Worm (Caenorhabditis elegans) whole organism, young adult: ENCODE data around the gene crh-1.

ENCODE experiments used
- B0336.3 ChIP-seq: fragments of 200-800 bp; sonication (Bioruptor generic); IDR thresholded peaks from 2 replicates; pipeline ENCODE4 v1.3.6; 2022; ENCODE audit warnings: missing genetic modification characterization, missing compliant biosample characterization
- F22D6.2 ChIP-seq: sonication (generic microtip); optimal IDR thresholded peaks from 2 replicates; lab custom pipeline; 2016; ENCODE audit warnings: mild to moderate bottlenecking, missing genetic modification characterization, missing compliant biosample characterization
- F33H1.4 ChIP-seq: fragments of 200-800 bp; sonication (Bioruptor generic); IDR thresholded peaks from 2 replicates; pipeline ENCODE4 v1.3.6; 2022; ENCODE audit warnings: missing genetic modification reagents, missing genetic modification characterization, missing compliant biosample characterization
- F49E8.2 ChIP-seq: sonication (generic microtip); optimal IDR thresholded peaks from 3 replicates; lab custom pipeline; 2017; ENCODE audit warnings: missing genetic modification characterization, mild to moderate bottlenecking, missing compliant biosample characterization, antibody characterized with exemption, moderate library complexity; ENCODE audit not compliant: insufficient read depth
- F55B11.4 ChIP-seq: sonication (generic microtip); optimal IDR thresholded peaks from 2 replicates; lab custom pipeline; 2016; ENCODE audit warnings: missing compliant biosample characterization, missing genetic modification characterization, borderline replicate concordance; ENCODE audit not compliant: insufficient read depth
- K11D2.4 ChIP-seq: fragments of 200-800 bp; sonication (Bioruptor generic); IDR thresholded peaks from 2 replicates; pipeline ENCODE4 v1.3.6; 2022; ENCODE audit warnings: missing genetic modification reagents, missing genetic modification characterization, missing compliant biosample characterization
- Y53F4B.3 ChIP-seq: fragments of 200-800 bp; sonication (Bioruptor generic); IDR thresholded peaks from 2 replicates; pipeline ENCODE4 v1.3.6; 2022; ENCODE audit warnings: missing genetic modification reagents, missing genetic modification characterization, missing compliant biosample characterization
- Y56A3A.18 ChIP-seq: fragments of 200-800 bp; sonication (Bioruptor generic); IDR thresholded peaks from 2 replicates; pipeline ENCODE4 v1.3.6; 2022; ENCODE audit warnings: missing genetic modification reagents, missing genetic modification characterization, missing compliant biosample characterization
- ZK185.1 ChIP-seq: sonication (generic microtip); optimal IDR thresholded peaks from 2 replicates; lab custom pipeline; 2016; ENCODE audit warnings: mild to moderate bottlenecking, missing genetic modification characterization, missing compliant biosample characterization; ENCODE audit not compliant: poor library complexity, severe bottlenecking
- atf-7 ChIP-seq: sonication (generic microtip); optimal IDR thresholded peaks from 2 replicates; lab custom pipeline; 2017; ENCODE audit warnings: mild to moderate bottlenecking, missing genetic modification characterization, missing compliant biosample characterization
- attf-5 ChIP-seq: fragments of 200-800 bp; sonication (Bioruptor generic); optimal IDR thresholded peaks from 2 replicates; lab custom pipeline; 2018; ENCODE audit warnings: mild to moderate bottlenecking, missing genetic modification characterization, missing compliant biosample characterization
- cebp-1 ChIP-seq, 2 experiments: fragments of 200-800 bp in 1 of 2; sonication (Bioruptor generic) in 1 of 2; sonication (generic microtip) in 1 of 2; IDR thresholded peaks in 1 of 2; optimal IDR thresholded peaks in 1 of 2; 2 replicates each; pipeline versions ENCODE4 v1.3.6 to Lab custom; 2017 to 2022; ENCODE audit warnings: missing compliant biosample characterization in 2 of 2, missing genetic modification characterization in 2 of 2, mild to moderate bottlenecking in 1 of 2, missing genetic modification reagents in 1 of 2, moderate library complexity in 1 of 2
- cebp-2 ChIP-seq: fragments of 200-800 bp; sonication (Bioruptor generic); IDR thresholded peaks from 2 replicates; pipeline ENCODE4 v1.3.6; 2022; ENCODE audit warnings: missing genetic modification characterization, missing compliant biosample characterization
- ceh-100 ChIP-seq: fragments of 200-800 bp; sonication (Bioruptor generic); IDR thresholded peaks from 2 replicates; pipeline ENCODE4 v1.3.6; 2022; ENCODE audit warnings: missing genetic modification reagents, missing genetic modification characterization, missing compliant biosample characterization
- ceh-40 ChIP-seq: fragments of 200-800 bp; sonication (Bioruptor generic); IDR thresholded peaks from 2 replicates; pipeline ENCODE4 v1.3.6; 2022; ENCODE audit warnings: missing genetic modification characterization, missing compliant biosample characterization
- dox-1 ChIP-seq: fragments of 200-800 bp; sonication (Bioruptor generic); IDR thresholded peaks from 2 replicates; pipeline ENCODE4 v1.3.6; 2022; ENCODE audit warnings: missing genetic modification reagents, missing genetic modification characterization, missing compliant biosample characterization
- ekl-4 ChIP-seq: fragments of 200-800 bp; sonication (Bioruptor generic); IDR thresholded peaks from 2 replicates; pipeline ENCODE4 v1.3.6; 2022; ENCODE audit warnings: missing genetic modification reagents, missing genetic modification characterization, missing compliant biosample characterization
- fkh-3 ChIP-seq: sonication (generic microtip); optimal IDR thresholded peaks from 2 replicates; lab custom pipeline; 2016; ENCODE audit warnings: mild to moderate bottlenecking, missing genetic modification characterization, missing compliant biosample characterization
- hrde-1 ChIP-seq: sonication (generic microtip); optimal IDR thresholded peaks from 2 replicates; lab custom pipeline; 2016; ENCODE audit warnings: missing genetic modification characterization, mild to moderate bottlenecking, missing compliant biosample characterization, moderate library complexity, missing genotype, missing genetic modification reagents, borderline replicate concordance
- let-526 ChIP-seq: fragments of 200-800 bp; sonication (Bioruptor generic); IDR thresholded peaks from 2 replicates; pipeline ENCODE4 v1.3.6; 2022; ENCODE audit warnings: missing genetic modification reagents, missing genetic modification characterization, missing compliant biosample characterization
- let-607 ChIP-seq, 2 experiments: fragments of 200-800 bp in 1 of 2; sonication (Bioruptor generic) in 1 of 2; sonication (generic microtip) in 1 of 2; optimal IDR thresholded peaks; 2 replicates each; lab custom pipeline; 2016 to 2018; ENCODE audit warnings: mild to moderate bottlenecking in 2 of 2, missing compliant biosample characterization in 2 of 2, missing genetic modification characterization in 2 of 2, moderate library complexity in 2 of 2, missing genotype in 1 of 2
- lin-35 ChIP-seq, 3 experiments: fragments of 150-350 bp in 2 of 3; sonication (generic microtip) in 1 of 3; optimal IDR thresholded peaks; 2 replicates each; lab custom pipeline; 2014 to 2018; ENCODE audit warnings: missing biosample characterization in 3 of 3, missing genetic modification characterization in 3 of 3, missing genetic modification reagents in 3 of 3
- lin-40 ChIP-seq: sonication (generic microtip); optimal IDR thresholded peaks from 2 replicates; lab custom pipeline; 2016; ENCODE audit warnings: missing genetic modification characterization, mild to moderate bottlenecking, missing compliant biosample characterization, missing genotype, missing genetic modification reagents
- lin-54 ChIP-seq: fragments of 200-800 bp; sonication (Bioruptor generic); optimal IDR thresholded peaks from 2 replicates; lab custom pipeline; 2018; ENCODE audit warnings: mild to moderate bottlenecking, missing genetic modification characterization, missing compliant biosample characterization
- madf-10 ChIP-seq: sonication (generic microtip); optimal IDR thresholded peaks from 2 replicates; lab custom pipeline; 2016; ENCODE audit warnings: mild to moderate bottlenecking, missing genetic modification characterization, missing compliant biosample characterization
- mcd-1 ChIP-seq: fragments of 200-800 bp; sonication (Bioruptor generic); IDR thresholded peaks from 2 replicates; pipeline ENCODE4 v1.3.6; 2022; ENCODE audit warnings: missing genetic modification reagents, missing genetic modification characterization, missing compliant biosample characterization
- mel-28 ChIP-seq: sonication (generic microtip); optimal IDR thresholded peaks from 2 replicates; lab custom pipeline; 2016; ENCODE audit warnings: borderline replicate concordance, mild to moderate bottlenecking, missing genetic modification characterization, missing compliant biosample characterization
- nfyb-1 ChIP-seq: fragments of 200-800 bp; sonication (Bioruptor generic); IDR thresholded peaks from 2 replicates; pipeline ENCODE4 v1.3.6; 2022; ENCODE audit warnings: missing genetic modification reagents, missing genetic modification characterization, missing compliant biosample characterization
- nhr-80 ChIP-seq: sonication (generic microtip); optimal IDR thresholded peaks from 2 replicates; lab custom pipeline; 2016; ENCODE audit warnings: missing genetic modification characterization, missing compliant biosample characterization
- nhr-90 ChIP-seq: sonication (generic microtip); optimal IDR thresholded peaks from 2 replicates; lab custom pipeline; 2016; ENCODE audit warnings: missing genotype, mild to moderate bottlenecking, missing genetic modification characterization, missing compliant biosample characterization
- pha-4 ChIP-seq: fragments of 150-350 bp; sonication (generic microtip); optimal IDR thresholded peaks from 2 replicates; lab custom pipeline; 2014; ENCODE audit warnings: missing biosample characterization, missing genetic modification reagents, missing genetic modification characterization
- rcor-1 ChIP-seq: fragments of 200-800 bp; sonication (Bioruptor generic); IDR thresholded peaks from 2 replicates; pipeline ENCODE4 v1.3.6; 2022; ENCODE audit warnings: missing genetic modification reagents, missing genetic modification characterization, missing compliant biosample characterization
- snpc-1.1 ChIP-seq: sonication (generic microtip); optimal IDR thresholded peaks from 2 replicates; lab custom pipeline; 2017; ENCODE audit warnings: missing genetic modification characterization, mild to moderate bottlenecking, missing compliant biosample characterization, antibody characterized with exemption, moderate library complexity, missing genotype, missing genetic modification reagents; ENCODE audit not compliant: insufficient read depth
- snpc-4 ChIP-seq, 5 experiments: fragments of 150-350 bp in 1 of 5; sonication (generic microtip) in 4 of 5; optimal IDR thresholded peaks; 2 replicates each; lab custom pipeline; 2014 to 2018; ENCODE audit warnings: missing genetic modification characterization in 5 of 5, missing biosample characterization in 3 of 5, antibody characterized with exemption in 2 of 5, mild to moderate bottlenecking in 2 of 5, missing compliant biosample characterization in 2 of 5, missing genotype in 2 of 5, moderate library complexity in 2 of 5, missing genetic modification reagents in 1 of 5
- somi-1 ChIP-seq: fragments of 200-800 bp; sonication (Bioruptor generic); optimal IDR thresholded peaks from 2 replicates; lab custom pipeline; 2018; ENCODE audit warnings: mild to moderate bottlenecking, missing genetic modification characterization, missing compliant biosample characterization
- tbp1 ChIP-seq: fragments of 200-800 bp; sonication (Bioruptor generic); optimal IDR thresholded peaks from 2 replicates; lab custom pipeline; 2018; ENCODE audit warnings: mild to moderate bottlenecking, missing genetic modification characterization, missing compliant biosample characterization
- unc-130 ChIP-seq: sonication (generic microtip); optimal IDR thresholded peaks from 2 replicates; lab custom pipeline; 2016; ENCODE audit warnings: missing genetic modification reagents, missing genetic modification characterization, missing compliant biosample characterization
- unc-62 ChIP-seq: fragments of 150-350 bp; optimal IDR thresholded peaks from 2 replicates; lab custom pipeline; 2014; ENCODE audit warnings: missing biosample characterization, missing genetic modification reagents, missing genetic modification characterization
- ztf-18 ChIP-seq: sonication (generic microtip); optimal IDR thresholded peaks from 2 replicates; lab custom pipeline; 2016; ENCODE audit warnings: missing genotype, mild to moderate bottlenecking, missing genetic modification characterization, missing compliant biosample characterization
- ztf-22 ChIP-seq: fragments of 200-800 bp; sonication (Bioruptor generic); optimal IDR thresholded peaks from 2 replicates; lab custom pipeline; 2018; ENCODE audit warnings: mild to moderate bottlenecking, missing genetic modification characterization, moderate library complexity, missing compliant biosample characterization
- ztf-26 ChIP-seq: sonication (generic microtip); optimal IDR thresholded peaks from 2 replicates; lab custom pipeline; 2017; ENCODE audit warnings: missing genetic modification characterization, missing compliant biosample characterization
- ztf-28 ChIP-seq: fragments of 200-800 bp; sonication (Bioruptor generic); IDR thresholded peaks from 2 replicates; pipeline ENCODE4 v1.3.6; 2022; ENCODE audit warnings: missing genetic modification reagents, missing genetic modification characterization, missing compliant biosample characterization

The crh-1 gene

DNA sequence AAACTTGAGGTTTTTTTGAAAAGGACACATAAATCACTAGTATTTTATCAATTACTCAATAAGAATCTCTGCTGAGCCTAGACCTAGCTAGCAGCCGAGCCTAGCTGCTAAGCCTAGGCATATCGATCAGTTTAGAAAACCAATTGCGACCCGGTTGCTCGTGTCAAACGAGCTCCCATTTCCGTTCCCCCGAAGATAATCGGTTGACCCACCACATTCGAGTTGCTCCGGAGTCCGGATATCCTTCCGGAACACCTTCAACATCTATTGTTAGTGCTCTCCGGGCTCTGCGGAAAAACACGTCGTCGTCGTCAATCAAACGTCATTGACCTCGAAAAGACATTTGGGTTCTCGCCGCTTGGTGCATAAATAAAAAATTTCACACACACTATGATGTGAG lies 26.2 kb downstream of the crh-1 start:
- TF ChIP-seq fkh-3 (no peak), F33H1.4 (GFP tag; lab: Robert Waterston, UW) (no peak), rcor-1 (GFP tag; lab: Robert Waterston, UW) (no peak), cebp-2 (0 out of 2 replicates have a peak, but pooled peaks have one; percentile 38), nfyb-1 (GFP tag; lab: Robert Waterston, UW) (0 out of 2 replicates have a peak, but pooled peaks have one; percentile 39)

DNA sequence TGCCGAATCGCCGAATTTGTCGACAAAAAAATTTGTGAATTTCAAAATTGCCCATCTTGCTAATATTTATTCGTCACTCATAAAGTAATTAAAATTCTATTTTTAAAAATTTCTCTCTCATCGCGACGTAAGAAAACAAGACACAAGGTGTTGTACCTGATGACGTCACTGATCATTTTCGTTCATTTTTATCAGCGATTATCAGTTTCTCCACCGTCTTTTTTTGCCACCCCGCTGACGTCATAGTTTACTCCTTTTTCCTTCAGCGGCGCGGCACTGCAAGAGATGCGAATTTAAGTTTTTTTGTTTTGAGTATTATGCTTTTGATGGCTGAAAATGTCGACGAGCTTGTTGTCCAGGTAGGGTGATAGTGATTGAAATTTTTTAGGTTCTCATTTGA lies 27.2 kb downstream of the crh-1 start:
- peak; percentile 7 for TF ChIP-seq madf-10 (tag; lab: Kevin White, UChicago)
- peak; percentile 30 for TF ChIP-seq tbp1 (GFP tag; lab: Kevin White, UChicago)
- TF ChIP-seq atf-7: peak; percentile 96
- TF ChIP-seq mel-28 (tag; lab: Kevin White, UChicago): no peak
- no peak for TF ChIP-seq attf-5 (GFP tag; lab: Kevin White, UChicago)
- no peak for TF ChIP-seq ztf-18 (tag; lab: Kevin White, UChicago)
- TF ChIP-seq ekl-4 (GFP tag; lab: Robert Waterston, UW): no peak
- peak; percentile 67 for TF ChIP-seq nhr-80
- TF ChIP-seq lin-40 (tag; lab: Kevin White, UChicago): peak; percentile 45
- TF ChIP-seq let-607 (tag; optimal IDR thresholded peaks at IDR 0.05; lab: Kevin White, UChicago): peak in 1 of 2 experiments; percentile 5

DNA sequence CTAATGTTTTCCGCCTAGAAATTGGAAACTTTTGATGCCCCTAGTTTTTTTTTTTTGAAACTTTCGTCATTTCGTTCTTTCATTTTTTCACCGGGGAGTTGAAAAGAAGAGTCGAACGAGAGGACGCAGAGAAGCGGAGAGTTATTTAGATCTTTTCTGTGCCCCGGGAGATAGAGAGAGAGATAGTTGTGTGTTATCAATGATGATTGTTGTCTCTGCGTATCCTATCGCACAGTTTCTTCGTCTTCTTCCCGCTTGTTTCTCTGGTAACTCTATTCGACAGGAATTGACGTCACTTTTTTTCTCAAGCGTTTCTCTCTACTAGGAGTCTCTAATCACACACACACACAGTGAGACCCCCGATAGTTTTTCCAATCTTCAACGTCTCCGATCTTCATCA lies 31.7 kb downstream of the crh-1 start:
- TF ChIP-seq F22D6.2 (tag; lab: Kevin White, UChicago) (peak; percentile 5), nfyb-1 (GFP tag; lab: Robert Waterston, UW) (peak; percentile 39; the same call in 1 of the 2 replicates), Y53F4B.3 (GFP tag; lab: Robert Waterston, UW) (no peak), ztf-22 (GFP tag; lab: Kevin White, UChicago) (peak; percentile 11), let-526 (GFP tag; lab: Robert Waterston, UW) (no peak), Y56A3A.18 (peak; percentile 17; the same call in 1 of the 2 replicates), ceh-100 (GFP tag; lab: Robert Waterston, UW) (no peak), nhr-80 (peak; percentile 96), lin-35 (GFP tag; optimal IDR thresholded peaks at IDR 0.05; lab: Kevin White, UChicago) (peak in 1 of 3 experiments; percentile 10), nhr-90 (peak; percentile 27), ceh-40 (GFP tag; lab: Robert Waterston, UW) (no peak), ztf-28 (GFP tag; lab: Robert Waterston, UW) (no peak), B0336.3 (GFP tag; lab: Robert Waterston, UW) (0 out of 2 replicates have a peak, but pooled peaks have one; percentile 14), F55B11.4 (tag; lab: Kevin White, UChicago) (no peak), mcd-1 (GFP tag; lab: Robert Waterston, UW) (0 out of 2 replicates have a peak, but pooled peaks have one; percentile 29), F49E8.2 (no peak), snpc-1.1 (tag; lab: Kevin White, UChicago) (no peak), unc-62 (GFP tag; lab: Kevin White, UChicago) (no peak), tbp1 (GFP tag; lab: Kevin White, UChicago) (peak; percentile 11), ztf-26 (peak; percentile 9), ZK185.1 (peak; percentile 27), hrde-1 (tag; lab: Kevin White, UChicago) (no peak), cebp-1 (GFP tag; IDR thresholded peaks at IDR 0.05; lab: Robert Waterston, UW) (no peak), cebp-1 (tag; optimal IDR thresholded peaks at IDR 0.05; lab: Kevin White, UChicago) (peak; percentile 70), somi-1 (peak; percentile 27), lin-54 (GFP tag; lab: Kevin White, UChicago) (peak; percentile 29), snpc-4 (GFP tag; optimal IDR thresholded peaks at IDR 0.05; lab: Kevin White, UChicago) (no peak), snpc-4 (tag; optimal IDR thresholded peaks at IDR 0.05; lab: Kevin White, UChicago) (peak in 1 of 4 experiments; percentile 33), attf-5 (GFP tag; lab: Kevin White, UChicago) (peak; percentile 59), pha-4 (tag; lab: Kevin White, UChicago) (no peak), atf-7 (peak; percentile 95), K11D2.4 (GFP tag; lab: Robert Waterston, UW) (peak; percentile 36; the same call in 1 of the 2 replicates), dox-1 (GFP tag; lab: Robert Waterston, UW) (peak; percentile 44; the same call in 1 of the 2 replicates), unc-130 (no peak)
